Worm (Caenorhabditis elegans) whole organism, early embryonic: ENCODE measurements around the gene cisd-1.

Experiments
- ama-1 ChIP-seq: fragments of 150-350 bp; optimal IDR thresholded peaks from 2 replicates; lab custom pipeline; 2014
- pes-1 ChIP-seq: fragments of 200-800 bp; sonication (Bioruptor generic); IDR thresholded peaks from 2 replicates; pipeline ENCODE4 v1.3.6; 2022; ENCODE audit warnings: missing genetic modification reagents, missing genetic modification characterization, missing compliant biosample characterization

DNA sequence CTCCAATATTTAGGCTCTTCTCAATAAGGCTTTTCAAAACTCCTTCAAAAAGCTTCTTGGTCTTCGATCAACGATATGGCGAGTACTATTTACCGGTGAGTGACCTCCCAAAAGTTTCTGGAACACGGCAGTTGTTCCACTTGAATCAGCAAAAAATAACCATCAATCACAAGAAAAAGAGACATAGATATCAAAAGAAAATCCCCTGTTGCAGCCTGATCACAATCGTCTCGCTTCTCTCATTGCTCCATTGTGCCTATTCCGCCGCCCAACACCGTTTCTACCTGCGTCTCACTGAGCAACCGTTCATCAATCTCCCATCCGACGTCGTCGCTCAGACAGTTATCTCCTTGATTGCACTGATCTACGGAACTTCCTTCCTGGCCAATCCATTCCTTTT lies 27.3 kb upstream of the cisd-1 start, which contains the start of gene emc-5:
- TF ChIP-seq ama-1 (lab: Kevin White, UChicago) (no peak), pes-1 (GFP tag; lab: Robert Waterston, UW) (no peak)
